Worm (Caenorhabditis elegans) whole organism, L2 larva: ENCODE results near the gene cav-1.
"Not testable (repeated sequence)": the region's sequence is repeated elsewhere in the genome, so short reads cannot be mapped to it uniquely, and the experiment has no call there.

Experiments used
- F13H6.1 ChIP-seq: sonication (generic microtip); optimal IDR thresholded peaks from 2 replicates; lab custom pipeline; 2016; ENCODE audit warnings: missing genetic modification characterization, missing compliant biosample characterization
- R02D3.7 ChIP-seq: fragments of 150-350 bp; optimal IDR thresholded peaks from 2 replicates; lab custom pipeline; 2014; ENCODE audit warnings: missing biosample characterization, missing genetic modification characterization
- Y55F3AM.14 ChIP-seq: fragments of 200-800 bp; sonication (Bioruptor generic); optimal IDR thresholded peaks from 2 replicates; lab custom pipeline; 2018; ENCODE audit warnings: mild to moderate bottlenecking, missing genetic modification characterization, missing compliant biosample characterization
- ZK546.5 ChIP-seq: sonication (generic microtip); optimal IDR thresholded peaks from 2 replicates; lab custom pipeline; 2017; ENCODE audit warnings: missing biosample characterization, missing genetic modification characterization
- alr-1 ChIP-seq: fragments of 150-350 bp; optimal IDR thresholded peaks from 2 replicates; lab custom pipeline; 2014; ENCODE audit warnings: missing biosample characterization, missing genetic modification characterization
- aly-2 ChIP-seq: fragments of 150-350 bp; optimal IDR thresholded peaks from 2 replicates; lab custom pipeline; 2014; ENCODE audit warnings: missing biosample characterization, missing genetic modification characterization
- ama-1 ChIP-seq: fragments of 150-350 bp; optimal IDR thresholded peaks from 2 replicates; lab custom pipeline; 2018; ENCODE audit warnings: inconsistent platforms
- blmp-1 ChIP-seq: sonication (generic microtip); optimal IDR thresholded peaks from 2 replicates; lab custom pipeline; 2017; ENCODE audit warnings: missing genetic modification characterization, mild to moderate bottlenecking, missing compliant biosample characterization, antibody characterized with exemption, moderate library complexity; ENCODE audit not compliant: insufficient read depth
- ceh-82 ChIP-seq: fragments of 150-350 bp; optimal IDR thresholded peaks from 2 replicates; lab custom pipeline; 2014; ENCODE audit warnings: missing biosample characterization, missing genetic modification characterization
- egl-27 ChIP-seq: sonication (generic microtip); optimal IDR thresholded peaks from 3 replicates; lab custom pipeline; 2017; ENCODE audit warnings: missing biosample characterization, missing genetic modification reagents, missing genetic modification characterization
- elt-3 ChIP-seq: sonication (generic microtip); optimal IDR thresholded peaks from 2 replicates; lab custom pipeline; 2017; ENCODE audit warnings: missing biosample characterization, missing genetic modification characterization
- fos-1 ChIP-seq: fragments of 150-350 bp; optimal IDR thresholded peaks from 2 replicates; lab custom pipeline; 2014; ENCODE audit warnings: missing biosample characterization, missing genetic modification characterization
- gmeb-1 ChIP-seq: fragments of 150-350 bp; optimal IDR thresholded peaks from 2 replicates; lab custom pipeline; 2014; ENCODE audit warnings: missing biosample characterization, missing genetic modification characterization
- lin-13 ChIP-seq: fragments of 150-350 bp; optimal IDR thresholded peaks from 2 replicates; lab custom pipeline; 2014; ENCODE audit warnings: missing biosample characterization, missing genetic modification reagents, missing genetic modification characterization
- mab-5 ChIP-seq: fragments of 150-350 bp; optimal IDR thresholded peaks from 2 replicates; lab custom pipeline; 2014; ENCODE audit warnings: missing biosample characterization, missing genetic modification characterization
- mdl-1 ChIP-seq, 2 experiments: fragments of 150-350 bp in 1 of 2; sonication (generic microtip) in 1 of 2; optimal IDR thresholded peaks; 2 replicates each; lab custom pipeline; 2017; ENCODE audit warnings: missing biosample characterization in 2 of 2, missing genetic modification characterization in 2 of 2
- nhr-10 ChIP-seq: sonication (generic microtip); optimal IDR thresholded peaks from 2 replicates; lab custom pipeline; 2017; ENCODE audit warnings: missing biosample characterization, missing genetic modification characterization
- nhr-12 ChIP-seq: fragments of 150-350 bp; optimal IDR thresholded peaks from 2 replicates; lab custom pipeline; 2014; ENCODE audit warnings: missing biosample characterization, missing genetic modification characterization
- nhr-129 ChIP-seq: fragments of 150-350 bp; optimal IDR thresholded peaks from 2 replicates; lab custom pipeline; 2014; ENCODE audit warnings: missing biosample characterization, missing genetic modification characterization
- nhr-25 ChIP-seq: fragments of 150-350 bp; sonication (generic microtip); optimal IDR thresholded peaks from 3 replicates; lab custom pipeline; 2014; ENCODE audit warnings: missing biosample characterization, missing genetic modification characterization
- nhr-6 ChIP-seq: fragments of 150-350 bp; optimal IDR thresholded peaks from 2 replicates; lab custom pipeline; 2014; ENCODE audit warnings: missing biosample characterization, missing genetic modification characterization
- sem-4 ChIP-seq: fragments of 150-350 bp; optimal IDR thresholded peaks from 2 replicates; lab custom pipeline; 2014; ENCODE audit warnings: missing biosample characterization, missing genetic modification reagents, missing genetic modification characterization
- skn-1 ChIP-seq: sonication (generic microtip); optimal IDR thresholded peaks from 2 replicates; lab custom pipeline; 2017; ENCODE audit warnings: missing biosample characterization, missing genetic modification characterization
- sma-3 ChIP-seq: sonication (generic microtip); optimal IDR thresholded peaks from 2 replicates; lab custom pipeline; 2016; ENCODE audit warnings: missing genetic modification reagents, missing genetic modification characterization, missing compliant biosample characterization
- sma-9 ChIP-seq, 2 experiments: fragments of 150-350 bp in 1 of 2; sonication (generic microtip) in 1 of 2; optimal IDR thresholded peaks; 2 replicates each; lab custom pipeline; 2014 to 2016; ENCODE audit warnings: missing genetic modification characterization in 2 of 2, mild to moderate bottlenecking in 1 of 2, missing biosample characterization in 1 of 2, missing compliant biosample characterization in 1 of 2, missing genetic modification reagents in 1 of 2, moderate library complexity in 1 of 2
- snpc-4 ChIP-seq: fragments of 150-350 bp; optimal IDR thresholded peaks from 2 replicates; lab custom pipeline; 2014; ENCODE audit warnings: missing biosample characterization, missing genetic modification characterization
- unc-39 ChIP-seq: fragments of 150-350 bp; optimal IDR thresholded peaks from 2 replicates; lab custom pipeline; 2014; ENCODE audit warnings: missing biosample characterization, missing genetic modification characterization
- unc-55 ChIP-seq: fragments of 150-350 bp; sonication (generic microtip); optimal IDR thresholded peaks from 3 replicates; lab custom pipeline; 2014; ENCODE audit warnings: missing biosample characterization, missing genetic modification reagents, missing genetic modification characterization
- unc-62 ChIP-seq: fragments of 150-350 bp; optimal IDR thresholded peaks from 2 replicates; lab custom pipeline; 2014; ENCODE audit warnings: missing biosample characterization, missing genetic modification reagents, missing genetic modification characterization
- ztf-1 ChIP-seq: fragments of 200-800 bp; sonication (Bioruptor generic); conservative IDR thresholded peaks from 2 replicates; pipeline ENCODE4 v1.3.6; 2022; ENCODE audit warnings: missing genetic modification characterization, missing compliant biosample characterization
- ztf-11 ChIP-seq: sonication (generic microtip); optimal IDR thresholded peaks from 2 replicates; lab custom pipeline; 2017; ENCODE audit warnings: missing biosample characterization, missing genetic modification characterization
- ztf-4 ChIP-seq: fragments of 150-350 bp; optimal IDR thresholded peaks from 2 replicates; lab custom pipeline; 2014; ENCODE audit warnings: missing biosample characterization, missing genetic modification characterization

The cav-1 gene

ce11 chrIV:9735750-9736149, 36.6 kb upstream of the cav-1 start (continued):
- no peak for TF ChIP-seq nhr-10 (tag; lab: Kevin White, UChicago)
- peak; percentile 3 for TF ChIP-seq sma-3
- no peak for TF ChIP-seq Y55F3AM.14 (GFP tag; lab: Kevin White, UChicago)
- TF ChIP-seq ztf-4 (tag; lab: Kevin White, UChicago), result no peak
- no peak for TF ChIP-seq alr-1
- peak; percentile 33 for TF ChIP-seq nhr-129 (tag; lab: Kevin White, UChicago)
- TF ChIP-seq unc-55 (GFP tag; lab: Kevin White, UChicago), result no peak
- no peak for TF ChIP-seq ama-1 (lab: Kevin White, UChicago)
- no peak for TF ChIP-seq ztf-11 (tag; lab: Kevin White, UChicago)
- no peak for TF ChIP-seq elt-3 (tag; lab: Kevin White, UChicago)
- TF ChIP-seq snpc-4 (tag; lab: Kevin White, UChicago), result no peak
- no peak for TF ChIP-seq unc-39 (tag; lab: Kevin White, UChicago)
- TF ChIP-seq ceh-82, result no peak
- no peak for TF ChIP-seq unc-62 (GFP tag; lab: Kevin White, UChicago)
- TF ChIP-seq ZK546.5 (tag; lab: Kevin White, UChicago), result no peak
- TF ChIP-seq nhr-12 (tag; lab: Kevin White, UChicago), result no peak
- peak; percentile 31 for TF ChIP-seq mab-5
- no peak for TF ChIP-seq skn-1 (tag; lab: Kevin White, UChicago)
- no peak for TF ChIP-seq ztf-1 (GFP tag; lab: Robert Waterston, UW)

DNA sequence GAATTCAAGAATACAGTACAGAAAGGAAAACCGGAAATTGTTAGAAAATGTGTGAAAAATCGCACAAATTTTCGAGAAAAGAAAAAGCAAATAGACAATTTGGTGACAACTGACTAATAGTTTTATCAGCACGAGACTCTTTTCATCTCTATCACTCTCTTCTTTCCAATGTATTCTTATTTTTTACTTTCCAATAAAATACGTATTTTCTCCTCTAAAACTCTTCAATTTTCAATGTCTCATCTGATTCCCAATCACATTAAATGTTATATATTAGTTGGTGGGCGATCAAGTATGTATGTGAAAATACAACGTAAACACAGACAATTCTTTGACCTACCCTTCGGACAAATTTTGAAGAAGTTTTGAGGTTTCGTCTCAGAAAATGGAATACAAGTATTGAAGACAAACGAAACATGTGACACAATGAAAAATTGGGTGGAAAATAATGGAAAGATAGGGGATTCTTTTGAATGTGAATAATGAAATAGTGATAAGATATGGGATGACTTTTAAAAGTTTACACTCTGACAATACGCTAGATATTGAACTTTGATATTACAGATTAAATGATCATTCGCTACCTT, 35.0 kb upstream of the cav-1 start, which contains the start of gene cka-1:
cka-1 (minus strand) TSS at position 418 of the 587 bp plus-strand sequence.
- peak; percentile 26 for TF ChIP-seq nhr-129 (tag; lab: Kevin White, UChicago)
- no peak for TF ChIP-seq blmp-1 (tag; lab: Kevin White, UChicago)
- TF ChIP-seq sem-4 (tag; lab: Kevin White, UChicago), result peak; percentile 20
- peak; percentile 0 for TF ChIP-seq sma-9 (GFP tag; optimal IDR thresholded peaks at IDR 0.05; lab: Kevin White, UChicago)
- no peak for TF ChIP-seq sma-9 (tag; optimal IDR thresholded peaks at IDR 0.05; lab: Kevin White, UChicago)
- peak; percentile 31 for TF ChIP-seq F13H6.1 (tag; lab: Kevin White, UChicago)
- TF ChIP-seq fos-1, result peak; percentile 63
- TF ChIP-seq ZK546.5 (tag; lab: Kevin White, UChicago), result no peak
- TF ChIP-seq sma-3, result peak; percentile 19
- TF ChIP-seq, all 48 proteins: peak for 6

- TF ChIP-seq nhr-10 (tag; lab: Kevin White, UChicago) (no peak), mdl-1 (tag; optimal IDR thresholded peaks at IDR 0.05; lab: Kevin White, UChicago) (no peak), alr-1 (no peak), aly-2 (tag; lab: Kevin White, UChicago) (no peak), nhr-6 (tag; lab: Kevin White, UChicago) (no peak), ztf-4 (tag; lab: Kevin White, UChicago) (no peak), Y55F3AM.14 (GFP tag; lab: Kevin White, UChicago) (no peak), elt-3 (tag; lab: Kevin White, UChicago) (no peak), ceh-82 (no peak), unc-39 (tag; lab: Kevin White, UChicago) (no peak), egl-27 (no peak), R02D3.7 (tag; lab: Kevin White, UChicago) (no peak), skn-1 (tag; lab: Kevin White, UChicago) (no peak), unc-55 (GFP tag; lab: Kevin White, UChicago) (no peak), lin-13 (GFP tag; lab: Kevin White, UChicago) (no peak), fos-1 (no peak)
Measured at ce11 chrIV:9738194-9738593, 34.1 kb upstream of the cav-1 start, which contains the start of gene C28D4.10. TSS of gene C28D4.10 (plus strand) at chrIV:9738494.

ce11 chrIV:9739001-9739400, 33.3 kb upstream of the cav-1 start:
- no peak for TF ChIP-seq gmeb-1 (tag; lab: Kevin White, UChicago)
- no peak for TF ChIP-seq nhr-25

DNA sequence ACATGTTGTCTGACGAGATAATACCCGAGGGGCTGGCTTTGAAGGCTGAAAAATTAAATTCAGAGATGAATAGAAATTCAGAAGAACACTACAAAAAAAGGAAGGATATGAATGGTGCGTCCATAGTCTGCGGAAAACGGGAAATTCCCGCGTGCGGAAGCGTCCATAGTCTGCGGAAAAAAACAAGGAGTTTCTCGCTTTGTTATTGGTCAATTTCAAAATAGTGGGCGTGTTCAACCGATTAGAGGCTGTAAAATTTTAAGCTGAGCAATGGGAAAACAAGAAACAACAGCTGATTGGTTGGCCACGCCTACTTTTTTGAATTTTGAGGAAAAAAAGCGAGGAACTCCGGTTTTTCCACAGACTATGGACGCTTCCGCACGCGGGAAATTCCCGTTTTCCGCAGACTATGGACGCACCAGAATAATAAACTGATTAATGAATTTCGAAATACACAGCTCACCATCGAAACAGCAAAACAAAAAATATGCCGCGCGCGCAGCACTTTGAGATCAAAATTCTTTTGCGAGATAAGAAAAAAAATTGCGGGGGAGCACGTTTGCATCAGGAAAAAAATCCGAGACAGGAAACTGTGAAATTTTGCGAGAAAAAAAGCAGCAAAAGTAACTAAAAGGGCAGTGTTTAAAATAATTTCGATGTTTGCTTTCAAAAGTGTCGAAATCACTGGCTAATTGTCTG, 31.3 kb upstream of the cav-1 start, which contains the start of gene gln-6:
gln-6 (minus strand) TSS at position 51 of the 699 bp plus-strand sequence.
- not testable (repeated sequence) for TF ChIP-seq unc-39 (tag; lab: Kevin White, UChicago); alr-1; ztf-4 (tag; lab: Kevin White, UChicago)
